Worm (Caenorhabditis elegans) whole organism, L1 larva: ENCODE measurements around the gene col-140.

Source experiments
- C04F5.9 ChIP-seq: sonication (generic microtip); optimal IDR thresholded peaks from 2 replicates; lab custom pipeline; 2016; ENCODE audit warnings: missing genetic modification characterization, missing compliant biosample characterization
- C16A3.4 ChIP-seq: fragments of 150-350 bp; optimal IDR thresholded peaks from 2 replicates; lab custom pipeline; 2014; ENCODE audit warnings: missing biosample characterization, missing genetic modification characterization
- C34B4.2 ChIP-seq: sonication (generic microtip); optimal IDR thresholded peaks from 2 replicates; lab custom pipeline; 2017; ENCODE audit warnings: mild to moderate bottlenecking, missing genetic modification characterization, missing compliant biosample characterization
- F16B12.6 ChIP-seq: fragments of 150-350 bp; optimal IDR thresholded peaks from 2 replicates; lab custom pipeline; 2014; ENCODE audit warnings: missing biosample characterization, missing genetic modification characterization
- alr-1 ChIP-seq: fragments of 200-800 bp; sonication (Bioruptor generic); optimal IDR thresholded peaks from 2 replicates; lab custom pipeline; 2018; ENCODE audit warnings: borderline replicate concordance, mild to moderate bottlenecking, missing genetic modification characterization, missing compliant biosample characterization
- aly-2 ChIP-seq: fragments of 150-350 bp; optimal IDR thresholded peaks from 2 replicates; lab custom pipeline; 2014; ENCODE audit warnings: missing biosample characterization, missing genetic modification characterization
- ama-1 ChIP-seq: fragments of 150-350 bp; optimal IDR thresholded peaks from 2 replicates; lab custom pipeline; 2014
- blmp-1 ChIP-seq: fragments of 150-350 bp; optimal IDR thresholded peaks from 2 replicates; lab custom pipeline; 2014; ENCODE audit warnings: missing biosample characterization, missing genetic modification characterization
- ceh-63 ChIP-seq: fragments of 200-800 bp; sonication (Bioruptor generic); optimal IDR thresholded peaks from 2 replicates; lab custom pipeline; 2018; ENCODE audit warnings: mild to moderate bottlenecking, missing genetic modification characterization, missing compliant biosample characterization
- ceh-90 ChIP-seq: sonication (generic microtip); optimal IDR thresholded peaks from 2 replicates; lab custom pipeline; 2016; ENCODE audit warnings: missing genetic modification characterization, missing compliant biosample characterization
- ces-1 ChIP-seq: fragments of 150-350 bp; optimal IDR thresholded peaks from 2 replicates; lab custom pipeline; 2014; ENCODE audit warnings: missing biosample characterization, missing genetic modification reagents, missing genetic modification characterization
- dpl-1 ChIP-seq, 3 experiments: fragments of 150-350 bp in 2 of 3; sonication (generic microtip) in 1 of 3; optimal IDR thresholded peaks; 2 replicates each; lab custom pipeline; 2014 to 2017; ENCODE audit warnings: missing biosample characterization in 3 of 3, missing genetic modification characterization in 3 of 3, missing genetic modification reagents in 3 of 3
- dsc-1 ChIP-seq: sonication (generic microtip); optimal IDR thresholded peaks from 2 replicates; lab custom pipeline; 2016; ENCODE audit warnings: mild to moderate bottlenecking, missing genetic modification characterization, missing compliant biosample characterization
- efl-3 ChIP-seq: fragments of 200-800 bp; sonication (Bioruptor generic); optimal IDR thresholded peaks from 2 replicates; lab custom pipeline; 2018; ENCODE audit warnings: mild to moderate bottlenecking, missing genetic modification characterization, missing compliant biosample characterization
- elt-2 ChIP-seq: sonication (generic microtip); optimal IDR thresholded peaks from 2 replicates; lab custom pipeline; 2016; ENCODE audit warnings: missing genetic modification characterization, mild to moderate bottlenecking, inconsistent platforms, missing compliant biosample characterization, missing genetic modification reagents
- ets-5 ChIP-seq: fragments of 200-800 bp; sonication (Bioruptor generic); IDR thresholded peaks from 2 replicates; pipeline ENCODE4 v1.3.6; 2022; ENCODE audit warnings: missing genetic modification characterization, missing compliant biosample characterization
- fkh-8 ChIP-seq: sonication (generic microtip); optimal IDR thresholded peaks from 2 replicates; lab custom pipeline; 2016; ENCODE audit warnings: mild to moderate bottlenecking, missing genetic modification characterization, missing compliant biosample characterization
- hlh-4 ChIP-seq: sonication (generic microtip); optimal IDR thresholded peaks from 2 replicates; lab custom pipeline; 2016; ENCODE audit warnings: mild to moderate bottlenecking, missing genetic modification characterization, missing compliant biosample characterization
- hpl-2 ChIP-seq: fragments of 150-350 bp; optimal IDR thresholded peaks from 2 replicates; lab custom pipeline; 2014; ENCODE audit warnings: missing biosample characterization, missing genetic modification reagents, missing genetic modification characterization
- irx-1 ChIP-seq: sonication (generic microtip); optimal IDR thresholded peaks from 2 replicates; lab custom pipeline; 2016; ENCODE audit warnings: missing genetic modification characterization, missing compliant biosample characterization
- isw-1 ChIP-seq: fragments of 200-800 bp; sonication (Bioruptor generic); IDR thresholded peaks from 2 replicates; pipeline ENCODE4 v1.3.6; 2022; ENCODE audit warnings: missing genetic modification characterization, missing compliant biosample characterization
- jun-1 ChIP-seq: fragments of 150-350 bp; optimal IDR thresholded peaks from 2 replicates; lab custom pipeline; 2014; ENCODE audit warnings: missing biosample characterization, missing genetic modification reagents, missing genetic modification characterization
- lin-14 ChIP-seq: fragments of 200-800 bp; sonication (Bioruptor generic); optimal IDR thresholded peaks from 2 replicates; lab custom pipeline; 2018; ENCODE audit warnings: mild to moderate bottlenecking, missing genetic modification characterization, moderate library complexity, missing compliant biosample characterization
- lin-35 ChIP-seq, 2 experiments: fragments of 150-350 bp; optimal IDR thresholded peaks; 2 replicates each; lab custom pipeline; 2014; ENCODE audit warnings: missing biosample characterization in 2 of 2, missing genetic modification characterization in 2 of 2, missing genetic modification reagents in 2 of 2
- lin-39 ChIP-seq: fragments of 150-350 bp; optimal IDR thresholded peaks from 2 replicates; lab custom pipeline; 2014; ENCODE audit warnings: missing biosample characterization, missing genetic modification reagents, missing genetic modification characterization
- lir-3 ChIP-seq: sonication (generic microtip); optimal IDR thresholded peaks from 2 replicates; lab custom pipeline; 2016; ENCODE audit warnings: mild to moderate bottlenecking, missing genetic modification characterization, moderate library complexity, missing compliant biosample characterization; ENCODE audit not compliant: poor library complexity
- lsy-2 ChIP-seq, 2 experiments: fragments of 150-350 bp; optimal IDR thresholded peaks; 2 replicates each; lab custom pipeline; 2014; ENCODE audit warnings: missing biosample characterization in 2 of 2, missing genetic modification characterization in 2 of 2
- mef-2 ChIP-seq: fragments of 150-350 bp; optimal IDR thresholded peaks from 2 replicates; lab custom pipeline; 2014; ENCODE audit warnings: missing biosample characterization, missing genetic modification characterization
- nhr-11 ChIP-seq: fragments of 150-350 bp; optimal IDR thresholded peaks from 2 replicates; lab custom pipeline; 2014; ENCODE audit warnings: missing biosample characterization, missing genetic modification characterization
- nhr-19 ChIP-seq: fragments of 200-800 bp; sonication (Bioruptor generic); conservative IDR thresholded peaks from 2 replicates; pipeline ENCODE4 v1.3.6; 2022; ENCODE audit warnings: missing genetic modification characterization, missing compliant biosample characterization
- nhr-20 ChIP-seq: sonication (generic microtip); optimal IDR thresholded peaks from 2 replicates; lab custom pipeline; 2016; ENCODE audit warnings: mild to moderate bottlenecking, missing genetic modification characterization, missing compliant biosample characterization
- nhr-71 ChIP-seq: sonication (generic microtip); optimal IDR thresholded peaks from 2 replicates; lab custom pipeline; 2016; ENCODE audit warnings: mild to moderate bottlenecking, missing genetic modification characterization, moderate library complexity, missing compliant biosample characterization
- nhr-84 ChIP-seq: sonication (generic microtip); optimal IDR thresholded peaks from 2 replicates; lab custom pipeline; 2017; ENCODE audit warnings: missing biosample characterization, missing genetic modification characterization
- nhr-85 ChIP-seq: sonication (generic microtip); peaks from one replicate; lab custom pipeline; 2016; ENCODE audit warnings: missing genetic modification characterization, inconsistent platforms, missing compliant biosample characterization
- pqm-1 ChIP-seq: sonication (generic microtip); optimal IDR thresholded peaks from 3 replicates; lab custom pipeline; 2017; ENCODE audit warnings: missing biosample characterization, missing genetic modification characterization
- rnt-1 ChIP-seq: sonication (generic microtip); optimal IDR thresholded peaks from 2 replicates; lab custom pipeline; 2016; ENCODE audit warnings: mild to moderate bottlenecking, missing genetic modification characterization, moderate library complexity, missing compliant biosample characterization
- snu-23 ChIP-seq: sonication (generic microtip); optimal IDR thresholded peaks from 2 replicates; lab custom pipeline; 2016; ENCODE audit warnings: missing genetic modification characterization, missing compliant biosample characterization
- sox-4 ChIP-seq: sonication (generic microtip); optimal IDR thresholded peaks from 2 replicates; lab custom pipeline; 2016; ENCODE audit warnings: missing genetic modification characterization, missing compliant biosample characterization
- tlp-1 ChIP-seq: fragments of 150-350 bp; optimal IDR thresholded peaks from 2 replicates; lab custom pipeline; 2014; ENCODE audit warnings: missing biosample characterization, missing genetic modification characterization
- unc-130 ChIP-seq: fragments of 150-350 bp; optimal IDR thresholded peaks from 2 replicates; lab custom pipeline; 2017; ENCODE audit warnings: missing biosample characterization, missing genetic modification characterization, inconsistent platforms
- unc-86 ChIP-seq: sonication (generic microtip); optimal IDR thresholded peaks from 2 replicates; lab custom pipeline; 2016; ENCODE audit warnings: missing genetic modification characterization, missing compliant biosample characterization
- unc-98 ChIP-seq: fragments of 200-800 bp; sonication (Bioruptor generic); IDR thresholded peaks from 2 replicates; pipeline ENCODE4 v1.3.6; 2022; ENCODE audit warnings: missing genetic modification characterization, missing compliant biosample characterization
- ztf-11 ChIP-seq, 2 experiments: sonication (generic microtip); optimal IDR thresholded peaks; 2 replicates each; lab custom pipeline; 2016 to 2017; ENCODE audit warnings: missing genetic modification characterization in 2 of 2, missing biosample characterization in 1 of 2, missing compliant biosample characterization in 1 of 2

Gene col-140

DNA sequence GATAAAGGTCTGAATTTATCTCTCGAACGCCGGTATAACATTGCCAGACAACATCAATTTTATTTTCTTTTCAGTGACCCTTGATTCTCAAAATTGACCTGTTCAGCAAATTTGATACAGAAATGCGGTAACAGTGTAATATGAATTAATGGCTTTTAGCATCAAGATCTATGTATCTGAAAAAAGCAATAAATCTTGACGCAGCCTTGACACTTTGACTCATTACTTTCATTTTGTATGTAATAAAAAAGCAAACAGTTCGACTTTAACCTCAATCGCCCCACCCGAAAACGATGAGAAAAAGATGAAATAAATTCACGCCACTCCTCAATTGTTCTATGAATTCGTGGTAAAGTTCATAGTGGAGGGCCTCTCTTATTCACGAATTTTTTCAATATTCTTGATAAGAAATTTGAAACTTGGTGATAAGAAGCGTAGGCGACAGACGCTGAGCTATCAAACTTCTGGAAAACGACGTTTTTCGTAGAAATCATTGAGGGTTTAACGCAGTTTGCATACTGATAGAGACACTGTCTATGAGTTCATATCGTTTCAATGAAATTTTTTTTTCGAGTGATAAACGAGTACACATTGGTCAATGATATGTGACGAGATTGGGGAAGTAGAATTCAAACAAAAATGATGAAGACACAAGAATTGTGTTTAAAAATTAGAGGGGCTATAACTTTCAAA lies 15.0 kb downstream of the col-140 start:
- TF ChIP-seq unc-130 (tag; lab: Kevin White, UChicago) (no peak), hlh-4 (tag; lab: Kevin White, UChicago) (no peak), nhr-11 (no peak), nhr-71 (tag; lab: Kevin White, UChicago) (peak; percentile 23), jun-1 (tag; lab: Kevin White, UChicago) (peak; percentile 21), hpl-2 (GFP tag; lab: Kevin White, UChicago) (no peak), lin-14 (GFP tag; lab: Kevin White, UChicago) (peak; percentile 5), pqm-1 (peak; percentile 99), nhr-85 (peak; percentile 72), nhr-20 (peak; percentile 2), tlp-1 (tag; lab: Kevin White, UChicago) (peak; percentile 85), C04F5.9 (no peak), elt-2 (tag; lab: Kevin White, UChicago) (peak; percentile 96)

DNA sequence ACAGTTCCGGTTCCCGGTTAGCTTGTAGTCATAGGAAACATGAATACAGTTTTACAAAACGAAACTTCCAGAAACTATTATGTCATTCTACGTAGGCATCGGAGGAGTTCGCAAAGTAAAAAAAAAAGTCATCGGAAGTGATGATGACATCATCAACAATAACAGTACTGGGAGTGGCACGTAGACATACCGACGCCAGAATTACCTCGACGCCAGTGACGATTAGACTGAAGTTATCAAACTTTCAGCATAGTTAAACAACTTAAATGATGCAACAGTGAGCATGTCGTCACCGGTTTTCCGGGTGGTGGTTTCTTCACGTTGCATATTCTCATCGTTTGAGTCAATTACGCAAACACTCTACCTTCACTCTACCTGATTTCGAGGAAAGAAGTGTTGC lies 16.2 kb downstream of the col-140 start:
- TF ChIP-seq pqm-1 (no peak), fkh-8 (no peak), jun-1 (tag; lab: Kevin White, UChicago) (no peak), ets-5 (GFP tag; lab: Robert Waterston, UW) (no peak), nhr-71 (tag; lab: Kevin White, UChicago) (no peak), lin-39 (tag; lab: Kevin White, UChicago) (no peak), irx-1 (no peak), ama-1 (no peak), snu-23 (GFP tag; lab: Kevin White, UChicago) (no peak), lir-3 (tag; lab: Kevin White, UChicago) (no peak), unc-98 (no peak), lsy-2 (tag; optimal IDR thresholded peaks at IDR 0.05; lab: Kevin White, UChicago) (no peak), elt-2 (tag; lab: Kevin White, UChicago) (no peak), C34B4.2 (tag; lab: Kevin White, UChicago) (no peak), efl-3 (GFP tag; lab: Kevin White, UChicago) (no peak), C16A3.4 (tag; lab: Kevin White, UChicago) (no peak), aly-2 (tag; lab: Kevin White, UChicago) (no peak), ztf-11 (tag; optimal IDR thresholded peaks at IDR 0.05; lab: Kevin White, UChicago) (no peak), F16B12.6 (tag; lab: Kevin White, UChicago) (no peak), isw-1 (no peak)

DNA sequence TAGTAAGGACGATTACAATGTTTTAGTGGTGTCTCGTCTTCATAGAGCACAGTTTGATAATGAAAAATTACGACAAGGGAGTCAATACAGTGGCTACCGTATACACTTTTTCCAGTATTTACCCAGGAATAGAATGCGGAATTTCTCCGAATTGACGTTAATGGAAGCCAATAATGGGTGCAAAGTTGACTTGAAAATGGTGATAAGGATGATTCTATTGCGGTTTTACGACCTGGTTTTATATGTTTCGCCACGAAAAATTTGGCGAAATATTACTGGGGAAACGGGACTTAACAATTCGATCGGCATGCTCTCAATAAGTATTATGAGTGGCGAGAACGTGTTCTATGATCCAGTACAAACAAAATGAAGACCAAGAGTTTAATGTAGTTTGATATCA lies 16.7 kb downstream of the col-140 start:
- TF ChIP-seq pqm-1 (peak; percentile 22), tlp-1 (tag; lab: Kevin White, UChicago) (no peak), ceh-90 (no peak), elt-2 (tag; lab: Kevin White, UChicago) (peak; percentile 56), snu-23 (GFP tag; lab: Kevin White, UChicago) (no peak), unc-86 (tag; lab: Kevin White, UChicago) (no peak)

DNA sequence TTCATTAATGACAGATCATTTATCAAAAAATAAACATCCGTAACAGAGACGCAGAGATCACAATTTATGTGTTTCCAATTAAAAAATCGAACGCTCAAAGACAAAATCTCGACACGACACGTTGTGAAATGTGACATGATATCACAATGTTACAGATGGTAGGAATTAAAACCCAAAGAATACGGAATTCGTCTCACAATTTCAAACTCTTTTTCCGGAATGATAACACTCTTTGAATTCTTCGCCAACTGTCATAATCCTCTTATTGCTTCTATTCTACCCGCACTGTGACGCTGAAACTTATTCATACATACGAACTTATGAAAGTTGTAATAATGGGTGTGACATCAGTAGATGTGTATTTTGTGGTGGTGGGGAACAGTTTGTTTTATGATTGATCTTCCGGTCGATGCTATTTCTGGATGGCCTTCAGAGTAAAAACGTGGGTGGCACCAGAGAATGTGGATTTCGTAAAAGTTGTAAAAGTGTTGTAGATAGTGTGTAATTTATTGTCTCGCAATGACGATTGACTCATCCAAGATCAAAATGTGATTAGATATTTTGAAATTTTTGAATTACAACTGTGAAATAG lies 20.1 kb downstream of the col-140 start:
- peak; percentile 64 for TF ChIP-seq elt-2 (tag; lab: Kevin White, UChicago)
- TF ChIP-seq lin-35 (GFP tag; optimal IDR thresholded peaks at IDR 0.05; lab: Kevin White, UChicago) = peak in 1 of 2 experiments; percentile 3
- TF ChIP-seq sox-4 (tag; lab: Kevin White, UChicago) = no peak
- TF ChIP-seq, all 84 proteins: peak for 2

DNA sequence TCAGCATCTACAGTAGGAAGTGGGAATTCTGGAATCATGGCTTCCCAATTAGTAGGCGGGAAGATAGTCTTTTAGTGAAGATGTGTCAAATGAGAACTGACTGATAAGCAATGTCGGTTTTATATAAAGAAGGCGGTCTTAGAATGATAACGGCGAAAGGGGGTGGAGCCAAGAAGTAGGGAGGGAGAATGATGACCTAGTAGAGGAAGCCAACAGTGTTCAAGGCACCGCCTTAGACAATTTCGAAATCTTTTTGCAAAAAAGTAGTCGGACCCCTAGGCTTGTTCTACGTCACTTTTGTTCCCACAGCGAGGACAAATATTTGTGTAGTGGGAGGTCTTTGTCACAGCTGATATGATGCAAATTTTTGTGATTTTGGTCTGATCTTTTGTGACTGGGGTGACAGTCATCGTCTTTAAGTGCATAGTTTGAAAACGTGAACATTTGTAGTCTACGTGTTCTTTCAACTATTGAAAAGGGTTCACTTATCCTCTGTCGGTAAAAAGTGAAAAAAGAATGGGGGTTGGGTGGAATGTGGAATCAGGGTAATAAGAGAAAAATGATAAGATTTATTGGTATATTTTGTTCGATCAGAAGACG lies 23.5 kb downstream of the col-140 start, which contains the start of gene ZC250.4:
TSS of gene ZC250.4 (minus strand) at position 78 of the 600 bp plus-strand sequence.
- TF ChIP-seq alr-1 (tag; lab: Kevin White, UChicago) (no peak), dpl-1 (GFP tag; optimal IDR thresholded peaks at IDR 0.05; lab: Kevin White, UChicago) (no peak), blmp-1 (tag; lab: Kevin White, UChicago) (peak; percentile 6), fkh-8 (no peak), lin-14 (GFP tag; lab: Kevin White, UChicago) (no peak), ces-1 (GFP tag; lab: Kevin White, UChicago) (no peak), dsc-1 (tag; lab: Kevin White, UChicago) (no peak), lin-35 (GFP tag; optimal IDR thresholded peaks at IDR 0.05; lab: Kevin White, UChicago) (no peak), unc-98 (no peak), mef-2 (tag; lab: Kevin White, UChicago) (no peak), F16B12.6 (tag; lab: Kevin White, UChicago) (no peak), nhr-19 (GFP tag; lab: Robert Waterston, UW) (no peak), ceh-63 (GFP tag; lab: Kevin White, UChicago) (no peak), jun-1 (tag; lab: Kevin White, UChicago) (no peak), nhr-84 (tag; lab: Kevin White, UChicago) (no peak), rnt-1 (tag; lab: Kevin White, UChicago) (no peak)
